Worm (Caenorhabditis elegans): ENCODE measurements around the gene btb-19.

ce11 chrII:14502997-14503396 lies 18.9 kb downstream of the btb-19 start, which contains the start of gene K10H10.6:
- no peak for TF ChIP-seq hnd-1 (tag; optimal IDR thresholded peaks at IDR 0.05)
- TF ChIP-seq tbx-11 (GFP tag; IDR thresholded peaks at IDR 0.05): no peak
- TF ChIP-seq ceh-13 (GFP tag; optimal IDR thresholded peaks at IDR 0.05): no peak
- no peak for TF ChIP-seq tbx-37 (GFP tag; conservative IDR thresholded peaks at IDR 0.05)
- no peak for TF ChIP-seq ama-1 (optimal IDR thresholded peaks at IDR 0.05)
- TF ChIP-seq aly-1 (tag; optimal IDR thresholded peaks at IDR 0.05): no peak
- no peak for TF ChIP-seq sea-1 (GFP tag; conservative IDR thresholded peaks at IDR 0.05)
- TF ChIP-seq flt-1 (GFP tag; IDR thresholded peaks at IDR 0.05): no peak
- TF ChIP-seq ets-7 (tag; optimal IDR thresholded peaks at IDR 0.05): no peak
- no peak for TF ChIP-seq pes-1 (GFP tag; IDR thresholded peaks at IDR 0.05)

Measured in whole organism, early embryonic.